Worm (Caenorhabditis elegans) whole organism, midembryonic: Measurements from ENCODE around the gene T14G8.3.

Source experiments
- T22C8.4 ChIP-seq: fragments of 200-800 bp; sonication (Bioruptor generic); IDR thresholded peaks from 2 replicates; pipeline ENCODE4 v1.3.6; 2022; ENCODE audit warnings: missing genetic modification characterization, missing compliant biosample characterization
- klf-2 ChIP-seq: fragments of 200-800 bp; sonication (Bioruptor generic); conservative IDR thresholded peaks from 2 replicates; pipeline ENCODE4 v1.3.6; 2022; ENCODE audit warnings: missing genetic modification reagents, missing genetic modification characterization, missing compliant biosample characterization

DNA sequence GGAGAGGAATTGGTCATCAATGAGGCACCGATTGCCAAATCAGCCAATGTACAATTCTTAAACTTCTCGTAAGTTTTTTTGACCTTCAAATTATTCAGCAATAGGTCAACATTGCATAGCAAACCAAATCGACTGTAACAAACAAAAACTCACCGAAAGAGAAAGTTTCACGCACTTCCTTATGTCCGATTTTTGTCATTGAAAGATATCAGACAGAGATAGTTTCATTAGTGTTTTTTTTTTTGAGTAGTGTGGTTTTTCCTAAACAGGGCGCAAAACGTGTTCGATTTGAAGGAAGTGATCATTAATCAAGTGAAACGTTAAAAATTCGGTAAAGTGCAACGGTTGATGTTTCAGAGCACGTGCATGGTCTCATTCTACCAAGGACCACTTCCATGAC lies 16.9 kb upstream of the T14G8.3 start:
- TF ChIP-seq klf-2 (GFP tag; lab: Robert Waterston, UW) (no peak), T22C8.4 (GFP tag; lab: Robert Waterston, UW) (no peak)
